Fruit fly (Drosophila melanogaster) S2 (cell line): Measurements from ENCODE around the gene CG32271.

Source experiments
- CG8478 ChIP-seq: fragments of >200 bp; optimal IDR thresholded peaks from 2 replicates; lab custom pipeline; 2018
- CTCF ChIP-seq, 2 experiments: fragments of >200 bp; optimal IDR thresholded peaks; 2 replicates each; lab custom pipeline; 2018

Gene CG32271

DNA sequence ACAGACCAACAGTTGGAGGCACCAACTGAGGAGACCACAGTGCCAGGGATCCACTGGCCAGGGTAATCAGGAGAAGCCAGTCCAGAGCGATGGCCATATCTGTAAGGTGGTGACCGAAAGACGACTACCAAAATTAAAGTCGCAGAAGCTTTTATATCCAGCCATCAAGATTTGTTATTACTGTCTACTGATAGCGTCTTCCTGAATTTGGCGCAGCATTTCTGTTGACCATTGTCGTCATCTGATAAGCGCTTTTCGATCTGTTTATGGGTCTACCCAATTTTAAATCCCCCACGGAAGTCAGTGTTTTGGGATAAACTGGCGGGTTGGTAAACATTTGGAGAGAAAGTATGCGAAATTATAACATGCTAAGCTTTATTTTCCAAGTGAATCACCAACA is 30.5 kb downstream of the CG32271 start, which contains the start of gene CG14963:
TSS of gene CG14963 (minus strand) at position 101 of the 400 bp plus-strand sequence.
- TF ChIP-seq CG8478 (lab: Kevin White, UChicago), result no peak
- no peak for TF ChIP-seq CTCF (optimal IDR thresholded peaks at IDR 0.05; lab: Kevin White, UChicago)

DNA sequence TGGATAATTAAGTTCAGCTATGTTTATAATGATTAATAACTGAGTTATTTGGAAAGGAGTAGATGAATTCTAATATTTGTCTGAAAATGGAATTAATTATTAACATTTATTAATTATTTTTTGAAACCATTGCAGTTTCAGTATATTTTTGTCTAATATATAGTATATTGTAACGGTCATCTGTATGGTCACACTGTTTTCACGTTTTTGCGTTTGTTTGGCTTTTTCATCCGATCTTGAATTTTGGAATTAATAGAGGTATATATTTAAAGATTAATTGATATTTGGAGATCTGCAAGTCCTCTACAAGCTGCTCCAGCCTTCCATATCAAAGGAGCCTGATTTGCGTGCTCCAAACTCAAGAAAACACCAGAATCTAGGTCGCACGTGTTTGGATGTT is 33.9 kb downstream of the CG32271 start, which contains the start of the genes CG32278 and CG32281:
TSS of gene CG32278 (plus strand) at position 180 of the 400 bp plus-strand sequence.
TSS of gene CG32281 (plus strand) at position 269 of the 400 bp plus-strand sequence.
- no peak for TF ChIP-seq CG8478 (lab: Kevin White, UChicago)
- no peak for TF ChIP-seq CTCF (optimal IDR thresholded peaks at IDR 0.05; lab: Kevin White, UChicago)

DNA sequence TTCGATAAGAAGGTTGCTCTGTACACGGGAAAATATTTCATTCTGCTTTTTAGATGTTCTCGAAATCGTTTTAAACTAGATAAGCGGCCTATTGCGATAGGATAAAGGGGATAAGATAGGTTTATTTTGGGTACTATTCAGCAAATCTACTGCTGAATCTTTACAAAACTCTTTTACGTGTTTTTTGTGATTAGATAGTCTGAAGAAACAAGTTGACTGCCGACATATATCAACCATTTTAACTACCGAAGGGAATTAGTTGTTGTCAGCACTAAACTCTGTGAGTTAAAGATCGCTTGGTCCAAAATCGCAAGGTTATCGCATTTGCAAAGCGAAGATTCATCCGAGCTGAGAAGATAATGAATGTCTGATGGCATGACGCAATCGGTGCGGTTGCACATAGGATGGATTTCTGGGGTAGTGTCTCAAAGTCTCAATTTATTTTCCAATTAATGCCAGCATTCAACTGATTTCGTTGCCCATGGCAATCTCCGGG is 36.7 kb downstream of the CG32271 start, which contains the start of gene Asciz:
TSS of gene Asciz (minus strand) at position 51 of the 496 bp plus-strand sequence.
- TF ChIP-seq CTCF (optimal IDR thresholded peaks at IDR 0.05; lab: Kevin White, UChicago) (no peak), CG8478 (lab: Kevin White, UChicago) (no peak)

DNA sequence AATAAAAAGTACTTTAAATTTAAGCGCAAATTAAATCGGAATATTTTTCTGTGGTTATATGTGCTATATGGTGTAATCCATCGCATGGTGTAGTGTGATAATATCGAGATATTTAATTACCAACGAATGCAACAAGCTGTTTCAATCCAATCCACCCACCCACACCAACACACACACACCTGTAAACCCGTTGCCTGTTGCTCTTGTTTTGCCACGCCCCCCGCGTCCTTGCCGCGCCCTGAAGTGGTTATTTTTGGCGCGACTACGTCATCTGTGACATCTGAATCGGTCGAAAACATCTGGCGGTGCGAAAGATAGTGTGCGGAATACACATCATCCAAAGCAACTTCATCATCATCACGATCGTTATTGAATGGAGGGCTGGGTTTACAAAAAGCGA is 37.6 kb downstream of the CG32271 start:
- TF ChIP-seq CG8478 (lab: Kevin White, UChicago), result no peak
- no peak for TF ChIP-seq CTCF (optimal IDR thresholded peaks at IDR 0.05; lab: Kevin White, UChicago)

DNA sequence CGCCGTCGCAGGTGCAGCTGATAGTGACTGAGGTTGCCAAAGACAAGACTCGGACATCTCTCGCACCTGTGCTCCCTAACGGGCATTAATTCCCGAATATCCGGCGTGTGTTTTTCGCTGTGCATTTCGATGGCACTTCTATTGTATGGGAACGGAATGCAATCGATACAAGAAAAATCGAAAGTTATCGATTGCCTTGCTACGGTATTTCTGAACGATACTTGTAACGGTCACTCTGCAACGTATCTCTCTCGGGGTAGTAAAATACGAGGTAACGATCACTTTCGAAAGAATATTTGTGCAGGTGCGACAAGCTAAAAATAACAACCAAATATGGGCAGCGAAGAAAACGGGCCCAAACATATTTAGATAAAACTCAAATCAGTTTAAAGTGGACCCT is 38.0 kb downstream of the CG32271 start, which contains the start of gene CG32280:
TSS of gene CG32280 (plus strand) at position 231 of the 400 bp plus-strand sequence.
- TF ChIP-seq CG8478 (lab: Kevin White, UChicago) (no peak), CTCF (optimal IDR thresholded peaks at IDR 0.05; lab: Kevin White, UChicago) (no peak)

DNA sequence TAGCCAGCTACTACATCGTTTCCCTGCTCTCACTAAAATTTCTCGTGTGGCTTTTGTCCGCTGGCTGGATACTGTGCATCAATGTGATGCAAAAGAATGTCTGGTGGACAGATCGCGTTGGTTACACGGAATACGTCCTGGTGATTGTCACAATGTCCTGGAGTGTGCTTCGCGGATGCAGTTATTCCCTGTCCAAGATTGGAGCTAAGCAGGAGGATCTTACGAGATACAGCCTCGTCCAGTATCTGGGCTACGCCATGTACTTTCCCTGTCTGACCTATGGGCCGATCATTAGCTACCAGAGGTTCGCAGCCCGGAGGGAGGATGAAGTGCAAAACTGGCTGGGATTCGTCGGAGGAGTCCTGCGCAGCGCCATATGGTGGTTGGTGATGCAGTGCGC is 40.4 kb downstream of the CG32271 start:
- TF ChIP-seq CG8478 (lab: Kevin White, UChicago) (no peak), CTCF (optimal IDR thresholded peaks at IDR 0.05; lab: Kevin White, UChicago) (no peak)

DNA sequence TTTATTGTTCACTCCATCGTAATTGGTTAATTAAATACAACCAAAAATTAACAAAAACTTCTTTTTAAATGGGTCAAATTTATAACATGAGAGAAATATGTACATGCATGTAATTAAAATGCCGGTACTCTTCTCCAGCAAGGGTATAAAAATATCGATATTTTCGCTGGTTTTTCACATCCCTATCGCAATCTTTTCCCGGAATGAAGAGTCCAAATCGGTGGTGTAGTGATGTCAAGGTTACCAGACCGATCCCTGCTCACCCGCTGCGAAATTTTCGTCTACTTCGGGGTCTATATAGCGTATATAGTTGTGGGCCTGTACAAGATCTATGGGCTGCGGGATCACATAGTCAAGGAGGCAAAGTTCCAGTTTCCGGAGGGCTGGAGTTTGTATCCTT is 41.0 kb downstream of the CG32271 start, which contains the start of gene rasp:
TSS of gene rasp (plus strand) at position 213 of the 400 bp plus-strand sequence.
- no peak for TF ChIP-seq CG8478 (lab: Kevin White, UChicago)
- TF ChIP-seq CTCF (optimal IDR thresholded peaks at IDR 0.05; lab: Kevin White, UChicago), result no peak

DNA sequence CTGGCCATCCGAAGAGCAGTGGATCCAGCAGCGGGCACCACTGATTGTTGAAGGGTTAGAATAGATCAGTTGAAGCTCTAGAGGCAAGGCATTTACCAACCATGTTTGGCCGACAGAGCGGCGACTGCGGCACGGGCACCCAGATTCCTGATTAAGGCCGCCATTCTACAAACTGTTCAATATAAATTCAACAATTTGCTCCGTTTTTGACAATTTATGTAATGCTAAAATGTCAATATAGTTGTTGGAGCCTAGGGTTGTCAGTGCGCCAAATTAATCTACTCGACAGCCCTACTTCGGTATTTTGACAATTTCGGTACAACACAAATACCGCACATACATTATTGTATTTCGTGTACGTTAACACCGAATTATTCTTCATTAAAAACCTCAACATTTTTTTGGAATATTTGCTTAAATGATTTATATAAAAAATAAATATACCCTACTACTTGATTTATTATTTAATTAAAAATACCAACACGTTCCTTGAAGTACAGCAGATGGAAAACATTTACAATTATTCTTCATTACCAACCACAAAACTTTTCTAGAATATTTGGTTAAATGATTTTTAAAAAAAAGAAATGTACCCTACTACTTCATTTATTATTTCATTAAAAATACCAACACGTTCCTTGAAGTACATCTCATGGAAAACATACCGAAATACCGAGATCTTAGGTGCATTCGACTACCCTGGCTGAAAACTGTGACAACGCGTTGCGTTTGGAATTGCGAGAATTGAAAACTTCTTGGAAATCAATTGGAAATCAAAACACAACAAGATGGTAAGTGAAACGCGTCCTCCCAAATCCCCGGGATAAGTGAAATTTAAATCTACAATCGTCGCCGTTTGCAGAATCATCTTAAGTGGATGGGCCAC is 43.4 kb downstream of the CG32271 start, which contains the start of the genes ND-30 and CG15812:
TSS of gene ND-30 (minus strand) at position 270 of the 886 bp plus-strand sequence.
TSS of gene CG15812 (plus strand) at position 683 of the 886 bp plus-strand sequence.
- no peak for TF ChIP-seq CG8478 (lab: Kevin White, UChicago)
- no peak for TF ChIP-seq CTCF (optimal IDR thresholded peaks at IDR 0.05; lab: Kevin White, UChicago)

DNA sequence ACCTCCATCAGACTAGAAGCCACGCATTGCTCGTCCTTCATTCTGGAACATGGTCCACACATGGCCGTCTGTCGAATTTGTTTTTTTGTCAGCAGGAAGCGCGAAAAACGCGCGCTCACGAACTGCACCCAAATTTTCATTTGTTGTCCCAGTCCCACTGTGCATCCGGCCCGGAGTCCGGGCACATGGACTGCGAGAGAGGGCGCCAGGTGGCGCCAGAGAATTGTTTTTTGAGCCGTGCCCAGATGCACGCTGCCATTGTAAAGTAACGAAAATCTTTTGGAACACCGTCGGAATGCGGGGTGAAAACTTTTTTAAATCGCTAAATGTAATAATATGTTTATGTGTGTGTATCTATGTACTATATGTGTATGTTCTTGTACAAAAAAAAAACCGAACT is 45.3 kb downstream of the CG32271 start:
- TF ChIP-seq CG8478 (lab: Kevin White, UChicago) (no peak), CTCF (optimal IDR thresholded peaks at IDR 0.05; lab: Kevin White, UChicago) (peak; percentile 50 to 59)
